Fruit fly (Drosophila melanogaster): ENCODE measurements around the gene CG13445.

CG13445 gene

DNA sequence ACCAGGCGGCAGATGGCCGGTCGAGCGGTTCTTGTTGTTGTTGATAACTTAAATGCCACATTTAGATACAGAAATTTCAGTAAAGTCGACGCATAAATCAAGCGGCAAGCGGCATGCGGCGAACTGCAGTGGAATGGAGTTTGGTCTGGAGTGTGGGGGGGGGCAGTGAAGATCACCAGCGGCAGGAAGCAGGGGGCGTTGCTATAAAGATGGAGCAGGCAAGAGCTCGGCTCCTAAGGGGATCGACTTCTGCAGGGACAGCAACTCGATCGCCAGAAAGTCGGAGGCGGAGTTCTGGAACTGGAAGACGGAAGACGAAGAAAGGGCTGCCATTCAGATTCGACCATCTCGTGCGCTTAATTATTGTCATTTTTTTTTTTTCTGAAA, 46.1 kb upstream of the CG13445 start:
- no peak for TF ChIP-seq trh (GFP tag; optimal IDR thresholded peaks at IDR 0.05)
- no peak for TF ChIP-seq CG4707 (GFP tag; optimal IDR thresholded peaks at IDR 0.05)
- TF ChIP-seq gcm (GFP tag; optimal IDR thresholded peaks at IDR 0.05), result no peak

DNA sequence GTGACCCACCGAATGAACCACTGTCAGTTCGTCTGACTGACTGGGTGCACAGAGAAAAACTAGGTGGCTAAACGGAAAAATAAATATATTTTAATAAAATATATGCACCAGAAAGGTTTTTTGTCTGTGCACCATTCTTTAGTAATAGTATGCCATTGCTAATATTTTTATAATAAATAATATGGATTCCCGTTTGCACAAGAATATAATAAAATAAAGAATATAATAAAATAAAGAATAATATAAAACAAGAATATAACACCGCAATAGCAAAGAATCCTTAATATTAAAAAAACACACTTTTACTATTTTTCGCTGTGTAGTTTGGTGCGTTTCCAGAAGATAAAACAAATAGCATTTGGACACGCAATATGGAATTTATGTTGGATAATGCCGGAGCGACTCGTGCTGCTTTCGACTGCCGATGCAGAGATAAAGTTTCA, 40.3 kb upstream of the CG13445 start:
- TF ChIP-seq pan (optimal IDR thresholded peaks at IDR 0.05) (no peak), pan (GFP tag; optimal IDR thresholded peaks at IDR 0.05 in 1 of 2, IDR thresholded peaks at IDR 0.05 in 1 of 2) (peak in 1 of 2 experiments; percentile 35), Xrp1 (GFP tag; IDR thresholded peaks at IDR 0.05) (peak; percentile 81), CG2875 (GFP tag; optimal IDR thresholded peaks at IDR 0.05) (peak; percentile 33), CG13424 (tag; optimal IDR thresholded peaks at IDR 0.05) (peak; percentile 73), MESR4 (GFP tag; optimal IDR thresholded peaks at IDR 0.05) (no peak), ftz-f1 (GFP tag; optimal IDR thresholded peaks at IDR 0.05) (no peak), CG10267 (tag; optimal IDR thresholded peaks at IDR 0.05) (peak; percentile 78), CG11695 (GFP tag; IDR thresholded peaks at IDR 0.05) (0 out of 3 replicates have a peak, but pooled peaks have one; percentile 19), Dfd (GFP tag; optimal IDR thresholded peaks at IDR 0.05) (no peak), CkIIα-i1 (GFP tag; IDR thresholded peaks at IDR 0.05) (no peak), CG14710 (tag; optimal IDR thresholded peaks at IDR 0.05) (peak; percentile 80), Abd-B (GFP tag; optimal IDR thresholded peaks at IDR 0.05) (peak; percentile 64), gem (tag; optimal IDR thresholded peaks at IDR 0.05) (peak; percentile 81), cato (GFP tag; optimal IDR thresholded peaks at IDR 0.05; ENCODE audit: borderline replicate concordance) (peak; percentile 16), CG14965 (GFP tag; optimal IDR thresholded peaks at IDR 0.05; ENCODE audit: borderline replicate concordance) (no peak), CG15601 (tag; optimal IDR thresholded peaks at IDR 0.05) (peak; percentile 64), btn (GFP tag; optimal IDR thresholded peaks at IDR 0.05) (no peak), sens (GFP tag) (peak; percentile 50), ara (GFP tag; IDR thresholded peaks at IDR 0.05) (peak; percentile 51; the same call in 1 of the 2 replicates), Ssrp (tag; optimal IDR thresholded peaks at IDR 0.05) (peak; percentile 85), E2f1 (GFP tag; IDR thresholded peaks at IDR 0.05) (peak; percentile 53; the same call in 1 of the 2 replicates), lilli (GFP tag; optimal IDR thresholded peaks at IDR 0.05) (peak; percentile 32), corto (GFP tag; optimal IDR thresholded peaks at IDR 0.05) (no peak), Blimp-1 (GFP tag; optimal IDR thresholded peaks at IDR 0.05) (peak; percentile 84), gcm (GFP tag; optimal IDR thresholded peaks at IDR 0.05) (peak; percentile 59), H2.0 (GFP tag; IDR thresholded peaks at IDR 0.05) (0 out of 2 replicates have a peak, but pooled peaks have one; percentile 3), Jarid2 (GFP tag; optimal IDR thresholded peaks at IDR 0.05) (peak; percentile 25), CG10979 (tag; optimal IDR thresholded peaks at IDR 0.05) (peak; percentile 87), CG42726 (GFP tag; IDR thresholded peaks at IDR 0.05; ENCODE audit: partially characterized antibody) (no peak), HHEX (GFP tag; optimal IDR thresholded peaks at IDR 0.05) (peak; percentile 55), Rx (GFP tag; IDR thresholded peaks at IDR 0.05) (no peak), CG12942 (GFP tag; optimal IDR thresholded peaks at IDR 0.05) (peak; percentile 29), CG15696 (tag; optimal IDR thresholded peaks at IDR 0.05) (peak; percentile 71), CG6813 (GFP tag; optimal IDR thresholded peaks at IDR 0.05) (peak; percentile 44), CG33557 (GFP tag; optimal IDR thresholded peaks at IDR 0.05) (peak; percentile 74), CG10959 (GFP tag; IDR thresholded peaks at IDR 0.05) (peak; percentile 56; the same call in 1 of the 2 replicates), CG18011 (GFP tag; optimal IDR thresholded peaks at IDR 0.05) (no peak), Dref (GFP tag; IDR thresholded peaks at IDR 0.05) (no peak), CG30431 (GFP tag; optimal IDR thresholded peaks at IDR 0.05) (peak; percentile 62), CG1233 (GFP tag; optimal IDR thresholded peaks at IDR 0.05) (peak; percentile 50), CG2116 (GFP tag; optimal IDR thresholded peaks at IDR 0.05) (peak; percentile 19), Pdp1 (GFP tag; optimal IDR thresholded peaks at IDR 0.05) (peak in 1 of 2 experiments; percentile 43), CG3847 (GFP tag; IDR thresholded peaks at IDR 0.05) (0 out of 2 replicates have a peak, but pooled peaks have one; percentile 4), CG18764 (GFP tag; optimal IDR thresholded peaks at IDR 0.05) (peak; percentile 42)
